Worm (Caenorhabditis elegans): Measurements from ENCODE around the gene F58H1.3.

The F58H1.3 gene

ce11 chrV:11889115-11889935 is 44.5 kb upstream of the F58H1.3 start:
- TF ChIP-seq Y55F3AM.14 (GFP tag; optimal IDR thresholded peaks at IDR 0.05) = peak; percentile 62
- no peak for TF ChIP-seq ZK546.5 (tag; optimal IDR thresholded peaks at IDR 0.05)
- no peak for TF ChIP-seq ceh-82 (tag; optimal IDR thresholded peaks at IDR 0.05)
- peak; percentile 53 for TF ChIP-seq nhr-129 (tag; optimal IDR thresholded peaks at IDR 0.05)
- peak; percentile 41 for TF ChIP-seq sma-9 (GFP tag; optimal IDR thresholded peaks at IDR 0.05)
- no peak for TF ChIP-seq sma-9 (tag; optimal IDR thresholded peaks at IDR 0.05)
- no peak for TF ChIP-seq mbf-1 (tag; optimal IDR thresholded peaks at IDR 0.05)
- no peak for TF ChIP-seq aly-2 (tag; optimal IDR thresholded peaks at IDR 0.05)
- TF ChIP-seq dmd-4 (tag; optimal IDR thresholded peaks at IDR 0.05) = no peak
- TF ChIP-seq ztf-11 (tag; optimal IDR thresholded peaks at IDR 0.05) = no peak
- TF ChIP-seq lin-13 (GFP tag; optimal IDR thresholded peaks at IDR 0.05) = peak; percentile 14
- TF ChIP-seq R02D3.7 (tag; optimal IDR thresholded peaks at IDR 0.05) = no peak
- peak; percentile 62 for TF ChIP-seq nhr-6 (tag; optimal IDR thresholded peaks at IDR 0.05)
- TF ChIP-seq gmeb-1 (tag; optimal IDR thresholded peaks at IDR 0.05) = peak; percentile 52
- TF ChIP-seq zag-1 (tag; optimal IDR thresholded peaks at IDR 0.05) = no peak
- no peak for TF ChIP-seq elt-3 (tag; optimal IDR thresholded peaks at IDR 0.05)
- no peak for TF ChIP-seq unc-55 (GFP tag; optimal IDR thresholded peaks at IDR 0.05)
- no peak for TF ChIP-seq snpc-4 (tag; optimal IDR thresholded peaks at IDR 0.05)
- TF ChIP-seq ceh-16 (tag; optimal IDR thresholded peaks at IDR 0.05) = no peak
- peak; percentile 9 for TF ChIP-seq crh-2 (tag; optimal IDR thresholded peaks at IDR 0.05)
- no peak for TF ChIP-seq sma-3 (GFP tag; optimal IDR thresholded peaks at IDR 0.05)
- TF ChIP-seq alr-1 (tag; optimal IDR thresholded peaks at IDR 0.05) = no peak
- TF ChIP-seq nhr-237 (tag; optimal IDR thresholded peaks at IDR 0.05) = no peak
- no peak for TF ChIP-seq ztf-1 (GFP tag; conservative IDR thresholded peaks at IDR 0.05)
- TF ChIP-seq nhr-25 (tag; optimal IDR thresholded peaks at IDR 0.05) = no peak
- TF ChIP-seq blmp-1 (tag; optimal IDR thresholded peaks at IDR 0.05; ENCODE audit: insufficient read depth) = peak; percentile 45
- TF ChIP-seq mdl-1 (tag; optimal IDR thresholded peaks at IDR 0.05) = no peak
- peak; percentile 33 for TF ChIP-seq fos-1 (tag; optimal IDR thresholded peaks at IDR 0.05)
- TF ChIP-seq unc-62 (GFP tag; optimal IDR thresholded peaks at IDR 0.05) = no peak
- peak in 1 of 2 experiments; percentile 70 for TF ChIP-seq lsy-2 (tag; optimal IDR thresholded peaks at IDR 0.05)
- TF ChIP-seq C34F6.9 (tag; optimal IDR thresholded peaks at IDR 0.05) = no peak
- TF ChIP-seq F13H6.1 (tag; optimal IDR thresholded peaks at IDR 0.05) = no peak
- TF ChIP-seq skn-1 (tag; optimal IDR thresholded peaks at IDR 0.05) = no peak
- peak; percentile 7 for TF ChIP-seq nhr-21 (tag; optimal IDR thresholded peaks at IDR 0.05)
- TF ChIP-seq nhr-12 (tag; optimal IDR thresholded peaks at IDR 0.05) = no peak
- no peak for TF ChIP-seq unc-39 (tag; optimal IDR thresholded peaks at IDR 0.05)
- no peak for TF ChIP-seq lin-39 (tag; optimal IDR thresholded peaks at IDR 0.05)
- TF ChIP-seq sem-4 (tag; optimal IDR thresholded peaks at IDR 0.05) = no peak
- TF ChIP-seq ama-1 (optimal IDR thresholded peaks at IDR 0.05) = peak; percentile 56
- no peak for TF ChIP-seq nhr-11 (tag; optimal IDR thresholded peaks at IDR 0.05)
- peak; percentile 21 for TF ChIP-seq mab-5 (tag; optimal IDR thresholded peaks at IDR 0.05)
- TF ChIP-seq peb-1 (tag; optimal IDR thresholded peaks at IDR 0.05) = no peak
- TF ChIP-seq lin-11 (tag; optimal IDR thresholded peaks at IDR 0.05) = no peak
- no peak for TF ChIP-seq egl-27 (tag; optimal IDR thresholded peaks at IDR 0.05)
- TF ChIP-seq nhr-77 (tag; optimal IDR thresholded peaks at IDR 0.05) = no peak
- peak; percentile 60 for TF ChIP-seq ztf-4 (tag; optimal IDR thresholded peaks at IDR 0.05)

Measured in whole organism, L2 larva.